Worm (Caenorhabditis elegans) whole organism, L3 larva: ENCODE results near the gene lips-12.
A peak's percentile ranks its signal among the peaks of the same experiment; 100 is the strongest.

Experiments
- R02D3.7 ChIP-seq: fragments of 150-350 bp; optimal IDR thresholded peaks from 2 replicates; lab custom pipeline; 2014; ENCODE audit warnings: missing biosample characterization, missing genetic modification characterization
- elt-2 ChIP-seq: sonication (generic microtip); optimal IDR thresholded peaks from 2 replicates; lab custom pipeline; 2016; ENCODE audit warnings: missing genetic modification reagents, mild to moderate bottlenecking, missing genetic modification characterization, missing compliant biosample characterization
- pha-4 ChIP-seq: fragments of 150-350 bp; optimal IDR thresholded peaks from 2 replicates; lab custom pipeline; 2014; ENCODE audit warnings: missing biosample characterization, missing genetic modification reagents, missing genetic modification characterization
- snpc-4 ChIP-seq: fragments of 150-350 bp; optimal IDR thresholded peaks from 2 replicates; lab custom pipeline; 2014; ENCODE audit warnings: missing biosample characterization, missing genetic modification characterization
- ztf-4 ChIP-seq: fragments of 150-350 bp; optimal IDR thresholded peaks from 2 replicates; lab custom pipeline; 2014; ENCODE audit warnings: missing biosample characterization, missing genetic modification characterization

The lips-12 gene

DNA sequence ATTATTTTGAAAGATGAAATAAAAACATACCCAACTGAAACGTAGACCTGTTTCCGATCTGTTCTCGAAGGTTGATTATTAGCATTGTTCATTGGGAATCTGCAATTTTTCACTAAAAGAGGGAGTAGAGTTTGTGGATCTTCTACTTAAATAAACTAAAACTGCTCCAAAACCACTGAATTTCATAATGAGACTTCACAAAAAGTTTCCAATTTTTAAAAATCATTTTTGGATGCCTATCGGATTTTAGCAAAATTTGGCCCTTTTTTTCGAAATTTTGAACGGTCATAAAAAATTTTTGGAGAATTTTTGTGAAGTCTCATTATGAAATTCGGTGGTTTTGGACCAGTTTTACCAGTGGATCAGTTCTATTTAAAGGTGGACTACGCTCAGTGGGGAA, 47.1 kb downstream of the lips-12 start, which contains the start of gene K02E7.10:
TSS of gene K02E7.10 (minus strand) at position 101 of the 400 bp plus-strand sequence.
- no peak for TF ChIP-seq snpc-4
- TF ChIP-seq, all 47 proteins: peak for 0

DNA sequence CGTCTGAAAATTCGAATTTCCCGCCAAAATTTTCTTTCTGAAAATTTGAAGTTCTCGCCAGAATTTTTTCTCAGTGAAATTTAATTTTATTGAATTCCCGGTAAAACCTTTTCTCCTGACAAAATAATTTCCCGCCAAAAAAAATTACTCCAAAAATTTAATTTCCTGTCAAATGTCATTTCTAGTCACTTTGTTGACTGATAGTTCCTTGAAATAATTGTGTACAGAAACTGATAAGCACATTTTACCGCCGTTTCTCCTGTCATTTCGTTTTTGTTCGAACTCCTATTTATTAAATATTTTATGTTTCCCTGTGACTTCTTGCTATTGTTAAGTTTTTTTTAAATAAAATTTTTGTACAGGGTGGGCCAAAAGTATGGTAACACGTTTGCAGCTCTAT, 50.1 kb downstream of the lips-12 start:
- TF ChIP-seq ztf-4 (tag; lab: Kevin White, UChicago): no peak
- no peak for TF ChIP-seq R02D3.7 (tag; lab: Kevin White, UChicago)
- TF ChIP-seq elt-2 (tag; lab: Kevin White, UChicago): peak; percentile 52
- no peak for TF ChIP-seq pha-4
